Worm (Caenorhabditis elegans): ENCODE results near the gene C55A1.11.
A peak's percentile ranks its signal among the peaks of the same experiment; 100 is the strongest.

Gene C55A1.11

DNA sequence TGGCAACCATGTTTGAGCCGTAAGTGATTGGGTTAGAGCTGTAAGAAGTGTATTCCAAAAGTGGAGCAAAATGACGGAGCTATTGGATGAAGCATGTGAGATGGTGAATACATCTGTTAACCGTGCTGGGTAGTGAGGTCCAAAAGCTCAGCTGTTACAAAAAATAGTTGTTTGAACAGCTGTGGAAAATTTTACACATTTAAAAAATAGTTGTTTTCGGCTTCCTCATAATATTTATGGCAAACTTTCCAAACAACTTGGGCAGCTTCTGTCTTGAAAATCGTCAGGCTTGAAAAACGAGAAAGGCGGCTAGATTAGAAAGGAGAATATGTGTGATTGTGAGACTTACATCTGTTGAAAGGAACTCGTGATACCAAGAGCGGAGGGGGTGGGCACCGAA, 20.6 kb upstream of the C55A1.11 start, which contains the start of gene fbxa-154:
Gene fbxa-154, minus strand, starts transcription at position 101 of the 400 bp plus-strand sequence.
- TF ChIP-seq ceh-40 (GFP tag; IDR thresholded peaks at IDR 0.05) (no peak), lin-40 (tag; optimal IDR thresholded peaks at IDR 0.05) (no peak), ama-1 (optimal IDR thresholded peaks at IDR 0.05) (no peak), ama-1 (GFP tag; optimal IDR thresholded peaks at IDR 0.05) (no peak), snpc-3.4 (tag; optimal IDR thresholded peaks at IDR 0.05) (no peak), lin-26 (GFP tag; IDR thresholded peaks at IDR 0.05) (no peak), nfya-1 (tag; optimal IDR thresholded peaks at IDR 0.05; ENCODE audit: borderline replicate concordance, insufficient read depth) (no peak), nhr-179 (tag; optimal IDR thresholded peaks at IDR 0.05) (no peak), let-526 (GFP tag; IDR thresholded peaks at IDR 0.05) (no peak), rec-8 (tag; optimal IDR thresholded peaks at IDR 0.05) (no peak), hmg-20 (GFP tag; IDR thresholded peaks at IDR 0.05) (no peak), fkh-3 (tag; optimal IDR thresholded peaks at IDR 0.05) (no peak), pha-4 (tag; optimal IDR thresholded peaks at IDR 0.05) (no peak), hmg-1.2 (GFP tag; IDR thresholded peaks at IDR 0.05) (no peak), F55B11.4 (tag; optimal IDR thresholded peaks at IDR 0.05; ENCODE audit: borderline replicate concordance, insufficient read depth) (no peak), akir-1 (GFP tag; optimal IDR thresholded peaks at IDR 0.05) (no peak), athp-1 (tag; optimal IDR thresholded peaks at IDR 0.05) (no peak), dpff-1 (tag; optimal IDR thresholded peaks at IDR 0.05) (no peak), rcor-1 (GFP tag; IDR thresholded peaks at IDR 0.05) (no peak)

DNA sequence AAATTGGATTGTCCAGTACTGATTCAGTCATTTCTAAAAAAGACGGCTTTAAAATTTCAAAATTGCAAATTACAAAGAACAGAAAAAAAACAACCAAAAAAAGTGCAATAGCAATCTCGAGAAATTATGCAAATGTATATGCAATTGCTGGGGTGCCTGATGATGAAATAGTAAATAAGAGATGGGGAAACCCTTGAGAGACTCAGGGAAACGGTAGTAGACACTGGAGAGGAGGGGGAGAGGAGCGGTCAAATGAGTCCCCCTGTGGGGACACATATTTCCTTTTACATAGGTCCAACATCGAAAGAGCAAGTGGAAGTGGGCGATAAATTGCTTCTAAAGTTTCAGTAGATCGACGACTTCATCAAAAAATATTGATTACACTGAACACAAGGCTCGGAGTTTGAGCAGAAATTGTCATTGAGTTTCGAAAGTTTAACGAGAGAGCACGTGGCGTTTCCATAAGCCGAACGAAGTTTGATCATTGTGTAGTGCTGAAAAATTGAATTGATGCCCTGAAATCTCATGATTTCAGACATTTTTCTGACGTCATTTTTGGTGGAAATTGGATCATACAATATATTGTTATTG, 15.2 kb upstream of the C55A1.11 start, which contains the start of the genes fbxa-153 and str-12:
Gene fbxa-153, minus strand, starts transcription at position 35 of the 591 bp plus-strand sequence.
Gene str-12, plus strand, starts transcription at position 541 of the 591 bp plus-strand sequence.
- TF ChIP-seq hmg-1.2 (GFP tag; IDR thresholded peaks at IDR 0.05), result peak; percentile 23; the same call in 1 of the 2 replicates
- TF ChIP-seq hrde-1 (tag; optimal IDR thresholded peaks at IDR 0.05; ENCODE audit: borderline replicate concordance), result no peak

DNA sequence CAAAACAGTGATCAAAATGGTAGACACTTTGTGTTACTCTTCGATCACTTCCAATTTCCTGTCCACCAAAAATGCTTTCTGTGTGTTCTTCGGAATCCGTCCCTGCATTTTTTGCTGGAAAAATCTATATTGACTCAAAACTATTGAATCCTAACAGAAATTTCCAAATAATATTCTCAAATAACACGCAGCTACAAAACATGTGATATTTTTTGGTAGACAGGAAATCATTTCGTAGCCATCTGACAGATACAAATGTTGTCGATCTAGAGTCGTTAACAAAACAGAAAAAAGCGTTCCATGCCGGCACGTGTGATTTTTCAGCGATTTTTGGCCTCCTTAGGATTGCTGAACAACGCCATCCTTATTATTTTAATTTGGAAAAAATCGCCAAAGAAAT, 12.8 kb upstream of the C55A1.11 start, which contains the start of gene str-263:
Gene str-263, plus strand, starts transcription at position 301 of the 400 bp plus-strand sequence.
- TF ChIP-seq ccch-3 (GFP tag; optimal IDR thresholded peaks at IDR 0.05) (no peak), nfya-2 (GFP tag; IDR thresholded peaks at IDR 0.05) (no peak), lsl-1 (GFP tag; optimal IDR thresholded peaks at IDR 0.05) (no peak), D2030.7 (GFP tag; IDR thresholded peaks at IDR 0.05) (no peak)

DNA sequence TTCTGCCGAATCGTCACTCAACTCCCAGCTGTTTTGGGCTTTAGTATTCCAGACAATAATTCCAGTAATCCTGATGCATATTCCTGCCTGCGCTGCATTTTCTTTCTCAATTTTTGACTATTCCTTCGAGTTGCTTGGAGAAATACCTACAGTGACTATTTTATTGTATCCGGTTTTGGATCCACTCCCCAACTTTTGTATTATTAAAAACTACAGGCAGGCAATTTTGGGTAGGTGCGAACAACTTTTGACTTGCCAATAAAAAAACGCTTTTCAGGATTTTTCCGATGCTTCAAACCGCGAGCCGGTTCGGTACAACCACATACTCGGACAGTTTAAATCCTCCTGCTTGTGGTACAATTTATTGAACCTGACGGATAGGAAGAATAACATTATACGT, 11.1 kb upstream of the C55A1.11 start:
- TF ChIP-seq zim-3 (tag; optimal IDR thresholded peaks at IDR 0.05), result no peak
- no peak for TF ChIP-seq madf-6 (GFP tag; IDR thresholded peaks at IDR 0.05)
- no peak for TF ChIP-seq ztf-26 (tag; optimal IDR thresholded peaks at IDR 0.05)

DNA sequence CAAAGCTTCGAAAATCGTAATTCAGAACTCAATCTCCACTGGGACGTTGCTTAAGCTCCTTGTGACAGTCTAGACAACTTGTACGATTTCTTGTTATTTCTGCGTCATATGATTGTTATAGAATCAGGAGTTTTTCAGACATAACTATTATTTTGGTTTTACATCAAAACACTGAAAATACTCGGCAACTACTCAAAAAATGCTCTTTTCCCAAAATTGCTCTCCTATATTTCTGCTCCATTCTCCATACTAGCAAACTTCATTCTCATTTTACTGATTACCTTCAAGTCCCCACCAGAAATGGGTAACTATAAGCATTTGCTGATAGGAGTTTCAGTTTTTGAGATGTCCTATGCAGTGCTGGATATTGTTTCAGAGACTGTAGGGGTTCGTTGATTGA, 4.1 kb upstream of the C55A1.11 start, which contains the start of gene C55A1.1:
Gene C55A1.1, plus strand, starts transcription at position 301 of the 400 bp plus-strand sequence.
- TF ChIP-seq tlf-1 (GFP tag; optimal IDR thresholded peaks at IDR 0.05), result no peak
- no peak for TF ChIP-seq hmg-20 (GFP tag; IDR thresholded peaks at IDR 0.05)
- no peak for TF ChIP-seq rec-8 (tag; optimal IDR thresholded peaks at IDR 0.05)
- no peak for TF ChIP-seq lin-54 (GFP tag; optimal IDR thresholded peaks at IDR 0.05)
- TF ChIP-seq sdz-38 (tag; optimal IDR thresholded peaks at IDR 0.05), result no peak
- no peak for TF ChIP-seq B0336.3 (GFP tag; IDR thresholded peaks at IDR 0.05)
- TF ChIP-seq F57A8.1 (GFP tag; optimal IDR thresholded peaks at IDR 0.05), result no peak
- TF ChIP-seq K12H6.12 (tag; optimal IDR thresholded peaks at IDR 0.05), result no peak
- no peak for TF ChIP-seq lin-40 (tag; optimal IDR thresholded peaks at IDR 0.05)
- no peak for TF ChIP-seq die-1 (tag; optimal IDR thresholded peaks at IDR 0.05)
- TF ChIP-seq B0261.1 (tag; optimal IDR thresholded peaks at IDR 0.05), result no peak
- TF ChIP-seq madf-6 (GFP tag; IDR thresholded peaks at IDR 0.05), result no peak
- no peak for TF ChIP-seq tbx-9 (tag; optimal IDR thresholded peaks at IDR 0.05; ENCODE audit: borderline replicate concordance)
- no peak for TF ChIP-seq F39B2.1 (GFP tag; IDR thresholded peaks at IDR 0.05)
- TF ChIP-seq F33H1.4 (GFP tag; IDR thresholded peaks at IDR 0.05), result no peak
- no peak for TF ChIP-seq ama-1 (optimal IDR thresholded peaks at IDR 0.05)
- no peak for TF ChIP-seq ama-1 (GFP tag; optimal IDR thresholded peaks at IDR 0.05)
- no peak for TF ChIP-seq nhr-90 (tag; optimal IDR thresholded peaks at IDR 0.05)
